Fruit fly (Drosophila melanogaster) whole organism, adult: ENCODE measurements around the gene CG12402.

Experiments
- CG11617 ChIP-seq: fragments of 200-800 bp; sonication (Bioruptor generic); optimal IDR thresholded peaks from 2 replicates; lab custom pipeline; 2017; ENCODE audit warnings: mild to moderate bottlenecking, missing biosample characterization, missing genetic modification reagents, missing genetic modification characterization
- CG12768 ChIP-seq: fragments of 200-800 bp; sonication (Bioruptor generic); optimal IDR thresholded peaks from 2 replicates; lab custom pipeline; 2017; ENCODE audit warnings: missing biosample characterization, missing genetic modification characterization, mild to moderate bottlenecking, moderate library complexity, missing genetic modification reagents
- CG14711 ChIP-seq: fragments of 200-800 bp; sonication (Bioruptor generic); optimal IDR thresholded peaks from 2 replicates; lab custom pipeline; 2018; ENCODE audit warnings: missing biosample characterization, mild to moderate bottlenecking, missing genetic modification characterization, moderate library complexity
- CG1620 ChIP-seq: fragments of 200-800 bp; sonication (Bioruptor generic); optimal IDR thresholded peaks from 2 replicates; lab custom pipeline; 2016; ENCODE audit warnings: missing biosample characterization, missing genetic modification characterization
- CG33017 ChIP-seq: fragments of 200-800 bp; sonication (Bioruptor generic); optimal IDR thresholded peaks from 2 replicates; lab custom pipeline; 2018; ENCODE audit warnings: missing biosample characterization, mild to moderate bottlenecking, missing genetic modification characterization, moderate library complexity
- CG5204 ChIP-seq: fragments of 200-800 bp; sonication (Bioruptor generic); optimal IDR thresholded peaks from 2 replicates; lab custom pipeline; 2016; ENCODE audit warnings: missing biosample characterization, missing genetic modification characterization
- CG7045 ChIP-seq: fragments of 200-800 bp; sonication (Bioruptor generic); optimal IDR thresholded peaks from 2 replicates; lab custom pipeline; 2017; ENCODE audit warnings: missing biosample characterization, mild to moderate bottlenecking, missing genetic modification characterization
- CG7101 ChIP-seq: fragments of 200-800 bp; sonication (Bioruptor generic); optimal IDR thresholded peaks from 2 replicates; lab custom pipeline; 2018; ENCODE audit warnings: missing biosample characterization, mild to moderate bottlenecking, missing genetic modification characterization, moderate library complexity
- Clk ChIP-seq: fragments of 200-800 bp; sonication (Bioruptor generic); optimal IDR thresholded peaks from 2 replicates; lab custom pipeline; 2017; ENCODE audit warnings: missing biosample characterization, missing genetic modification characterization
- Crg-1 ChIP-seq: fragments of 200-800 bp; sonication (Bioruptor generic); optimal IDR thresholded peaks from 2 replicates; lab custom pipeline; 2016; ENCODE audit warnings: missing biosample characterization, missing genetic modification characterization
- Hr96 ChIP-seq: fragments of 200-800 bp; sonication (Bioruptor generic); optimal IDR thresholded peaks from 2 replicates; lab custom pipeline; 2016; ENCODE audit warnings: missing biosample characterization, missing genetic modification characterization
- Mnt ChIP-seq: fragments of 200-800 bp; sonication (Bioruptor generic); optimal IDR thresholded peaks from 2 replicates; lab custom pipeline; 2016; ENCODE audit warnings: missing biosample characterization, mild to moderate bottlenecking, missing genetic modification characterization
- bab1 ChIP-seq: fragments of 200-800 bp; sonication (Bioruptor generic); optimal IDR thresholded peaks from 3 replicates; lab custom pipeline; 2019; ENCODE audit warnings: missing biosample characterization, mild to moderate bottlenecking, missing genetic modification characterization, moderate library complexity
- cic ChIP-seq: fragments of 200-800 bp; sonication (Bioruptor generic); optimal IDR thresholded peaks from 2 replicates; lab custom pipeline; 2017; ENCODE audit warnings: missing biosample characterization, mild to moderate bottlenecking, missing genetic modification characterization, moderate library complexity
- cnc ChIP-seq, 2 experiments: fragments of >200 bp; optimal IDR thresholded peaks; 2 replicates each; lab custom pipeline; 2017
- kay ChIP-seq: fragments of 200-800 bp; sonication (Bioruptor generic); peaks from one replicate; lab custom pipeline; 2016; ENCODE audit warnings: missing biosample characterization, missing genetic modification characterization, borderline replicate concordance
- ovo ChIP-seq: fragments of 200-800 bp; sonication (Bioruptor generic); optimal IDR thresholded peaks from 2 replicates; lab custom pipeline; 2016; ENCODE audit warnings: missing biosample characterization, missing genetic modification characterization
- pad ChIP-seq: fragments of 200-800 bp; sonication (Bioruptor generic); optimal IDR thresholded peaks from 3 replicates; lab custom pipeline; 2017; ENCODE audit warnings: missing biosample characterization, missing genetic modification characterization, mild to moderate bottlenecking, moderate library complexity, missing genetic modification reagents
- tj ChIP-seq: fragments of 200-800 bp; sonication (Bioruptor generic); optimal IDR thresholded peaks from 3 replicates; lab custom pipeline; 2017; ENCODE audit warnings: missing biosample characterization, mild to moderate bottlenecking, missing genetic modification characterization, moderate library complexity
- toe ChIP-seq: fragments of 200-800 bp; sonication (Bioruptor generic); optimal IDR thresholded peaks from 2 replicates; lab custom pipeline; 2016; ENCODE audit warnings: missing biosample characterization, missing genetic modification characterization

The CG12402 gene

dm6 chr3R:14108158-14108921 is at the start of gene CG12402:
CG12402 (minus strand) TSS chr3R:14108321.
- TF ChIP-seq cic (GFP tag; lab: Kevin White, UChicago) (peak; percentile 3), cnc (optimal IDR thresholded peaks at IDR 0.05; lab: Kevin White, UChicago) (no peak), tj (no peak), kay (GFP tag; lab: Kevin White, UChicago) (no peak), CG7045 (GFP tag; lab: Kevin White, UChicago) (peak; percentile 41), Clk (no peak), pad (GFP tag; lab: Kevin White, UChicago) (peak; percentile 43), Mnt (GFP tag; lab: Kevin White, UChicago) (no peak), CG33017 (tag; lab: Kevin White, UChicago) (peak; percentile 14), bab1 (GFP tag; lab: Kevin White, UChicago) (no peak), CG5204 (GFP tag; lab: Kevin White, UChicago) (no peak), ovo (no peak), CG12768 (GFP tag; lab: Kevin White, UChicago) (no peak), CG1620 (GFP tag; lab: Kevin White, UChicago) (no peak), Hr96 (GFP tag; lab: Kevin White, UChicago) (no peak), toe (GFP tag; lab: Kevin White, UChicago) (no peak), CG7101 (no peak), CG11617 (GFP tag; lab: Kevin White, UChicago) (no peak)

DNA sequence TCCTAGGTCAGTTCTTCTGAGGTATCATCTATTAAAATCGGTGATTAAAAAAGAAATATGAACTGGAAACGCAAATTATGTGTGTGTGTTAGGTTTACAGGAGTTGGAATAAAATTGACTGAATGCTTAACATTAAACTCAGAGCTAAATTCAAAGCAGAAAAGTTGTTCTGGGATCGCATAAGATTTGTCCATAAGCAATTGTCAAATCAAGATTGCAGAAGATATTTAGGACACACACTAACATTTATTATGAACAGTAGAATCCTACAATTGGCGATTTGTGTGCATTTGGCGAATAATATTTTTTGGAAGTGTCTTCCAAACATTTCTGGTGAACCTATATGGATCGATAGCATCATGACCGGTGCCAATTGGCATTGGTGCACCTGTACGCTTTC is 49.2 kb upstream of the CG12402 start, which contains the start of gene CG31533:
Gene CG31533 (minus strand): TSS at position 101 of the 400 bp plus-strand sequence.
- TF ChIP-seq CG7101 (no peak), Hr96 (GFP tag; lab: Kevin White, UChicago) (no peak), cic (GFP tag; lab: Kevin White, UChicago) (no peak), pad (GFP tag; lab: Kevin White, UChicago) (no peak), ovo (no peak), Crg-1 (GFP tag; lab: Kevin White, UChicago) (no peak), CG12768 (GFP tag; lab: Kevin White, UChicago) (no peak)

DNA sequence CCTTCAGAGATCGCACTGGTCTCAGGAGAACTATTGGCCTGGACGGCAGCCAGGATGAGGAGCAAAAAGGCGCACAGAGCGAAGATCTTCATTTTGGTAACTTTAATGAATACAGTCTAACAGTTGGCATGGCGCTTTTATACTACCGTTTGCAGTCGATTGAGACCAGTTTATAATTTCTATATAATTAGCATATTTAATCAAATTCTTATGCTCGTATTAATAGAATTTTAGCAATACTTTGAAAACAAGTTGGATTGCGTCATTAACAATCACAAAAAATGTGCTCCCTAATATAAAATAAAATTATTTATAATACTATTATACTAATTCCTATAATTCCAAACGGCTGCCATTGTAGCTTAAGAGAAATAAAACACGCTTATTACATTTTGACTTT is 46.2 kb upstream of the CG12402 start, which contains the start of gene CG44215:
Gene CG44215 (minus strand): TSS at position 101 of the 400 bp plus-strand sequence.
- TF ChIP-seq cnc (optimal IDR thresholded peaks at IDR 0.05; lab: Kevin White, UChicago) (no peak), ovo (no peak), CG14711 (tag; lab: Kevin White, UChicago) (no peak), Mnt (GFP tag; lab: Kevin White, UChicago) (no peak), bab1 (GFP tag; lab: Kevin White, UChicago) (no peak), CG11617 (GFP tag; lab: Kevin White, UChicago) (no peak), CG5204 (GFP tag; lab: Kevin White, UChicago) (no peak), tj (no peak), CG12768 (GFP tag; lab: Kevin White, UChicago) (no peak), toe (GFP tag; lab: Kevin White, UChicago) (no peak), CG7045 (GFP tag; lab: Kevin White, UChicago) (no peak), Crg-1 (GFP tag; lab: Kevin White, UChicago) (no peak), Hr96 (GFP tag; lab: Kevin White, UChicago) (no peak), kay (GFP tag; lab: Kevin White, UChicago) (no peak), CG7101 (no peak), pad (GFP tag; lab: Kevin White, UChicago) (no peak)

- TF ChIP-seq Crg-1 (GFP tag; lab: Kevin White, UChicago), result no peak
- no peak for TF ChIP-seq pad (GFP tag; lab: Kevin White, UChicago)
- no peak for TF ChIP-seq toe (GFP tag; lab: Kevin White, UChicago)
- TF ChIP-seq bab1 (GFP tag; lab: Kevin White, UChicago), result no peak
- TF ChIP-seq Clk, result no peak
- no peak for TF ChIP-seq CG33017 (tag; lab: Kevin White, UChicago)
- no peak for TF ChIP-seq kay (GFP tag; lab: Kevin White, UChicago)
- TF ChIP-seq cic (GFP tag; lab: Kevin White, UChicago), result no peak
- TF ChIP-seq tj, result no peak
- TF ChIP-seq CG7101, result no peak
- TF ChIP-seq CG5204 (GFP tag; lab: Kevin White, UChicago), result no peak
- no peak for TF ChIP-seq CG11617 (GFP tag; lab: Kevin White, UChicago)
- no peak for TF ChIP-seq cnc (optimal IDR thresholded peaks at IDR 0.05; lab: Kevin White, UChicago)
- no peak for TF ChIP-seq CG14711 (tag; lab: Kevin White, UChicago)
- no peak for TF ChIP-seq CG7045 (GFP tag; lab: Kevin White, UChicago)
- TF ChIP-seq Mnt (GFP tag; lab: Kevin White, UChicago), result no peak
- TF ChIP-seq CG1620 (GFP tag; lab: Kevin White, UChicago), result no peak
- TF ChIP-seq CG12768 (GFP tag; lab: Kevin White, UChicago), result no peak
These were observed 45.6 kb upstream of the CG12402 start, which contains the start of gene Recs1 for dm6 chr3R:14153729-14154128. Recs1 (minus strand) TSS chr3R:14153829.

DNA sequence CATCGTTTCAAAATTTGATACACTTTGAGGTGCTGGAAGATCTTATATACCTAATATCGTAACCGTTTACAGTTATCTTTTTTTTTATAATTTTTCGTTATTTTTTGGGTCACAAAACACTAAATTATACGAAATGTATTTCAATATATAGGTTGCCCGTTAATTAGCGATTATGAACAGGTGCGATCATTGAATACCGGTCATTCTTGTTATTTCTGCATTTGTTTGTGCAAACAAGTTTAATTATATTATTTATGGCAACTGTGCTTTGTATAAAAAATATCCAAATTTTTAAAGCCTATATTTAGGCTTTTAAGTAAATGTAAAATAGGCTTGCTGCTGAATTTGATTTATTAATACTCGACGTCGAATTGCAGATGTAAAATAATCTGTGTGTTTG is 44.4 kb upstream of the CG12402 start, which contains the start of gene CG42500:
Gene CG42500 (minus strand): TSS at position 101 of the 400 bp plus-strand sequence.
- TF ChIP-seq toe (GFP tag; lab: Kevin White, UChicago) (no peak), CG12768 (GFP tag; lab: Kevin White, UChicago) (no peak), ovo (no peak)

- TF ChIP-seq Crg-1 (GFP tag; lab: Kevin White, UChicago), result no peak
These were observed 43.7 kb upstream of the CG12402 start, which contains the start of gene CG14355 for dm6 chr3R:14151840-14152239. CG14355 (minus strand) TSS chr3R:14151940.
